Worm (Caenorhabditis elegans): ENCODE data around the gene mfn-1.

DNA sequence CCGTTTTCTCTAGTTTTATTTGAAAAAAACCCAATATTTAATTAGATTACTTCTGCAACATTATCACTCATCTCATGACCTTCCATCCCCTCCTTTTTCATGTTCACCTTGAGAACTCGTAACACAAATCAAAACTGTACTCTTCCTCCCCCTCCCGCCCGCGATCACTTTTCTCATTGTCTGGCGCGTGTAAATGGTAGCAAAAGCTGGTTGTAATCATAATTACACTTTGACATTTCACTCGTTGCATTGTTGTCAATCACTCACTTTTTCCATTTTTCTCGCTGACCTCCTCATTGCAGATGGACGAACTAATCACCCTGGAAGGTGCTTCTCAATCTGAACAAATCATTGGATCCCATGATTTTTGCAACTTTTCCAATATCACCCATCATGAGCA, 38.6 kb upstream of the mfn-1 start, which contains the start of gene npr-41:
- TF ChIP-seq nhr-237 (tag; optimal IDR thresholded peaks at IDR 0.05) (no peak), snpc-4 (tag; optimal IDR thresholded peaks at IDR 0.05) (no peak), nhr-12 (tag; optimal IDR thresholded peaks at IDR 0.05) (no peak), unc-39 (tag; optimal IDR thresholded peaks at IDR 0.05) (no peak), nfya-1 (tag; optimal IDR thresholded peaks at IDR 0.05; ENCODE audit: insufficient read depth) (no peak), skn-1 (tag; optimal IDR thresholded peaks at IDR 0.05) (no peak), nhr-11 (tag; optimal IDR thresholded peaks at IDR 0.05) (no peak)

Measured in whole organism, L3 larva.